Fruit fly (Drosophila melanogaster) whole organism, embryonic: ENCODE results near the gene EloB.

Experiments
- CG13424 ChIP-seq: fragments of 200-800 bp; sonication (Bioruptor generic); optimal IDR thresholded peaks from 2 replicates; lab custom pipeline; 2019; ENCODE audit warnings: missing biosample characterization, mild to moderate bottlenecking, missing genetic modification characterization, moderate library complexity
- CG14860 ChIP-seq: fragments of 200-800 bp; sonication (Bioruptor generic); IDR thresholded peaks from 3 replicates; pipeline ENCODE4 v1.3.6; 2022; ENCODE audit warnings: missing biosample characterization, missing genetic modification characterization; ENCODE audit not compliant: partially characterized antibody
- CG16779 ChIP-seq: fragments of 200-800 bp; sonication (Bioruptor generic); IDR thresholded peaks from 2 replicates; pipeline ENCODE4 v1.3.6; 2022; ENCODE audit warnings: missing biosample characterization, missing genetic modification characterization
- CG17385 ChIP-seq: fragments of 200-800 bp; sonication (Bioruptor generic); optimal IDR thresholded peaks from 3 replicates; lab custom pipeline; 2018; ENCODE audit warnings: missing biosample characterization, mild to moderate bottlenecking, missing genetic modification characterization
- CG18011 ChIP-seq: fragments of 200-800 bp; sonication (Bioruptor generic); optimal IDR thresholded peaks from 2 replicates; lab custom pipeline; 2017; ENCODE audit warnings: missing biosample characterization, missing genetic modification characterization, mild to moderate bottlenecking, moderate library complexity, missing genotype
- CG2120 ChIP-seq: fragments of 200-800 bp; sonication (Bioruptor generic); optimal IDR thresholded peaks from 3 replicates; lab custom pipeline; 2016; ENCODE audit warnings: missing biosample characterization, missing genetic modification characterization
- CG30403 ChIP-seq: fragments of 200-800 bp; sonication (Bioruptor generic); optimal IDR thresholded peaks from 3 replicates; lab custom pipeline; 2016; ENCODE audit warnings: missing biosample characterization, missing genetic modification characterization
- CG3163 ChIP-seq: fragments of 200-800 bp; sonication (Bioruptor generic); optimal IDR thresholded peaks from 3 replicates; lab custom pipeline; 2016; ENCODE audit warnings: missing biosample characterization, missing genetic modification characterization
- CG32532 ChIP-seq: fragments of 200-800 bp; sonication (Bioruptor generic); IDR thresholded peaks from 2 replicates; pipeline ENCODE4 v1.3.6; 2022; ENCODE audit warnings: missing biosample characterization, missing genetic modification characterization
- CG34422 ChIP-seq: fragments of 200-800 bp; sonication (Bioruptor generic); IDR thresholded peaks from 3 replicates; pipeline ENCODE4 v1.3.6; 2022; ENCODE audit warnings: missing biosample characterization, missing genetic modification characterization
- CG3847 ChIP-seq: fragments of 200-800 bp; sonication (Bioruptor generic); IDR thresholded peaks from 2 replicates; pipeline ENCODE4 v1.3.6; 2022; ENCODE audit warnings: missing biosample characterization, missing genetic modification characterization
- CG6654 ChIP-seq: fragments of 200-800 bp; sonication (Bioruptor generic); optimal IDR thresholded peaks from 2 replicates; lab custom pipeline; 2017; ENCODE audit warnings: missing biosample characterization, mild to moderate bottlenecking, missing genetic modification characterization
- CG6683 ChIP-seq: fragments of 200-800 bp; sonication (Bioruptor generic); optimal IDR thresholded peaks from 2 replicates; lab custom pipeline; 2017; ENCODE audit warnings: missing biosample characterization, mild to moderate bottlenecking, missing genetic modification characterization, missing genetic modification reagents
- CG7963 ChIP-seq: fragments of 200-800 bp; sonication (Bioruptor generic); IDR thresholded peaks from 3 replicates; pipeline ENCODE4 v1.3.6; 2022; ENCODE audit warnings: missing biosample characterization, missing genetic modification characterization; ENCODE audit not compliant: partially characterized antibody
- CG8290 ChIP-seq, 3 experiments: fragments of 200-800 bp; sonication (Bioruptor generic); optimal IDR thresholded peaks; 2 replicates each; lab custom pipeline; 2016 to 2019; ENCODE audit warnings: missing biosample characterization in 3 of 3, missing genetic modification characterization in 3 of 3, mild to moderate bottlenecking in 2 of 3, moderate library complexity in 1 of 3
- CG8924 ChIP-seq: fragments of 200-800 bp; optimal IDR thresholded peaks from 3 replicates; lab custom pipeline; 2019; ENCODE audit warnings: missing biosample characterization, mild to moderate bottlenecking, missing genetic modification characterization, moderate library complexity
- CG9437 ChIP-seq: fragments of 200-800 bp; sonication (Bioruptor generic); optimal IDR thresholded peaks from 2 replicates; lab custom pipeline; 2018; ENCODE audit warnings: missing biosample characterization, mild to moderate bottlenecking, missing genetic modification characterization
- CTCF ChIP-seq: fragments of 200-800 bp; sonication (Bioruptor generic); optimal IDR thresholded peaks from 2 replicates; lab custom pipeline; 2017; ENCODE audit warnings: missing biosample characterization, mild to moderate bottlenecking, missing genetic modification characterization, moderate library complexity
- Ets97D ChIP-seq: fragments of 200-800 bp; sonication (Bioruptor generic); optimal IDR thresholded peaks from 3 replicates; lab custom pipeline; 2016; ENCODE audit warnings: missing biosample characterization, missing genetic modification characterization
- Hmr ChIP-seq: fragments of 200-800 bp; sonication (Bioruptor generic); optimal IDR thresholded peaks from 3 replicates; lab custom pipeline; 2017; ENCODE audit warnings: mild to moderate bottlenecking, missing biosample characterization, missing genetic modification reagents, missing genetic modification characterization
- Hr51 ChIP-seq, 2 experiments: fragments of 200-800 bp; sonication (Bioruptor generic); optimal IDR thresholded peaks; 2 replicates in 1 of 2; 3 replicates in 1 of 2; lab custom pipeline; 2016 to 2018; ENCODE audit warnings: missing biosample characterization in 2 of 2, missing genetic modification characterization in 2 of 2, mild to moderate bottlenecking in 1 of 2, moderate library complexity in 1 of 2
- Jarid2 ChIP-seq: fragments of 200-800 bp; sonication (Bioruptor generic); optimal IDR thresholded peaks from 3 replicates; lab custom pipeline; 2017; ENCODE audit warnings: mild to moderate bottlenecking, missing biosample characterization, missing genetic modification reagents, missing genetic modification characterization
- Myb ChIP-seq: fragments of 200-800 bp; sonication (Bioruptor generic); optimal IDR thresholded peaks from 2 replicates; lab custom pipeline; 2016; ENCODE audit warnings: missing biosample characterization, missing genetic modification characterization
- NfI ChIP-seq: fragments of 200-800 bp; sonication (Bioruptor generic); optimal IDR thresholded peaks from 3 replicates; lab custom pipeline; 2018; ENCODE audit warnings: missing biosample characterization, mild to moderate bottlenecking, missing genetic modification characterization, moderate library complexity
- Ptx1 ChIP-seq: fragments of 200-800 bp; sonication (Bioruptor generic); IDR thresholded peaks from 2 replicates; pipeline ENCODE4 v1.3.6; 2022; ENCODE audit warnings: missing biosample characterization, missing genetic modification characterization
- Six4 ChIP-seq: fragments of 200-800 bp; sonication (Bioruptor generic); optimal IDR thresholded peaks from 2 replicates; lab custom pipeline; 2016; ENCODE audit warnings: missing biosample characterization, missing genetic modification characterization
- Sry-β ChIP-seq: fragments of 200-800 bp; sonication (Bioruptor generic); optimal IDR thresholded peaks from 2 replicates; lab custom pipeline; 2018; ENCODE audit warnings: missing biosample characterization, mild to moderate bottlenecking, missing genetic modification characterization, moderate library complexity
- ase ChIP-seq: fragments of 200-800 bp; sonication (Bioruptor generic); IDR thresholded peaks from 3 replicates; pipeline ENCODE4 v1.3.6; 2022; ENCODE audit warnings: missing biosample characterization, missing genetic modification characterization
- cad ChIP-seq: fragments of >200 bp; optimal IDR thresholded peaks from 2 replicates; lab custom pipeline; 2017; ENCODE audit warnings: missing biosample characterization, missing genetic modification characterization
- chn ChIP-seq: fragments of 200-800 bp; sonication (Bioruptor generic); optimal IDR thresholded peaks from 2 replicates; lab custom pipeline; 2016; ENCODE audit warnings: missing biosample characterization, missing genetic modification characterization
- dpn ChIP-seq, 2 experiments: fragments of 200-800 bp; sonication (Bioruptor generic); optimal IDR thresholded peaks; 3 replicates each; lab custom pipeline; 2016; ENCODE audit warnings: missing biosample characterization in 2 of 2, missing genetic modification characterization in 2 of 2
- eyg ChIP-seq: fragments of 200-800 bp; sonication (Bioruptor generic); optimal IDR thresholded peaks from 3 replicates; lab custom pipeline; 2016; ENCODE audit warnings: missing biosample characterization, missing genetic modification characterization
- fd64A ChIP-seq: fragments of 200-800 bp; sonication (Bioruptor generic); optimal IDR thresholded peaks from 3 replicates; lab custom pipeline; 2018; ENCODE audit warnings: missing biosample characterization, mild to moderate bottlenecking, missing genetic modification characterization
- ken ChIP-seq: fragments of 200-800 bp; sonication (Bioruptor generic); IDR thresholded peaks from 3 replicates; pipeline ENCODE4 v1.3.6; 2022; ENCODE audit warnings: missing biosample characterization, missing genetic modification characterization
- nerfin-1 ChIP-seq: fragments of 200-800 bp; sonication (Bioruptor generic); optimal IDR thresholded peaks from 3 replicates; lab custom pipeline; 2019; ENCODE audit warnings: missing biosample characterization, mild to moderate bottlenecking, missing genetic modification characterization, moderate library complexity
- org-1 ChIP-seq: fragments of 200-800 bp; sonication (Bioruptor generic); optimal IDR thresholded peaks from 2 replicates; lab custom pipeline; 2017; ENCODE audit warnings: missing biosample characterization, missing genetic modification characterization
- pan ChIP-seq, 4 experiments: fragments of >200 bp in 3 of 4; fragments of 200-800 bp in 1 of 4; sonication (Bioruptor generic) in 1 of 4; optimal IDR thresholded peaks in 3 of 4; IDR thresholded peaks in 1 of 4; 2 replicates each; pipeline versions ENCODE4 v1.3.6 to Lab custom; 2017 to 2022; ENCODE audit warnings: missing biosample characterization in 2 of 4, missing genetic modification characterization in 2 of 4, mixed read lengths in 1 of 4
- pita ChIP-seq: fragments of 200-800 bp; sonication (Bioruptor generic); optimal IDR thresholded peaks from 2 replicates; lab custom pipeline; 2017; ENCODE audit warnings: missing biosample characterization, mild to moderate bottlenecking, missing genetic modification characterization
- rib ChIP-seq: fragments of 200-800 bp; sonication (Bioruptor generic); IDR thresholded peaks from 2 replicates; pipeline ENCODE4 v1.3.6; 2022; ENCODE audit warnings: missing biosample characterization, missing genetic modification characterization
- sens ChIP-seq: fragments of 200-800 bp; sonication (Bioruptor generic); peaks from one replicate; lab custom pipeline; 2016; ENCODE audit warnings: missing biosample characterization, missing genetic modification characterization
- sim ChIP-seq: fragments of 200-800 bp; sonication (Bioruptor generic); IDR thresholded peaks from 2 replicates; pipeline ENCODE4 v1.3.6; 2022; ENCODE audit warnings: missing biosample characterization, missing genetic modification characterization
- sob ChIP-seq: fragments of 200-800 bp; sonication (Bioruptor generic); IDR thresholded peaks from 2 replicates; pipeline ENCODE4 v1.3.6; 2022; ENCODE audit warnings: missing biosample characterization, missing genetic modification characterization
- ssp ChIP-seq: fragments of 200-800 bp; sonication (Bioruptor generic); IDR thresholded peaks from 2 replicates; pipeline ENCODE4 v1.3.6; 2022; ENCODE audit warnings: missing biosample characterization, missing genetic modification characterization
- stwl ChIP-seq: fragments of 200-800 bp; sonication (Bioruptor generic); optimal IDR thresholded peaks from 3 replicates; lab custom pipeline; 2018; ENCODE audit warnings: missing biosample characterization, mild to moderate bottlenecking, missing genetic modification characterization, moderate library complexity
- tin ChIP-seq: fragments of 200-800 bp; sonication (Bioruptor generic); optimal IDR thresholded peaks from 3 replicates; lab custom pipeline; 2016; ENCODE audit warnings: missing biosample characterization, missing genetic modification characterization
- tna ChIP-seq: fragments of 200-800 bp; sonication (Bioruptor generic); IDR thresholded peaks from 2 replicates; pipeline ENCODE4 v1.3.6; 2022; ENCODE audit warnings: missing biosample characterization, missing genetic modification characterization; ENCODE audit not compliant: partially characterized antibody
- vvl ChIP-seq: fragments of 200-800 bp; sonication (Bioruptor generic); IDR thresholded peaks from 2 replicates; pipeline ENCODE4 v1.3.6; 2022; ENCODE audit warnings: missing biosample characterization, missing genetic modification characterization
- yki ChIP-seq: fragments of >200 bp; optimal IDR thresholded peaks from 3 replicates; lab custom pipeline; 2018

The EloB gene

dm6 chr3R:20592517-20593462 is 13.1 kb upstream of the EloB start, which contains the start of the genes Pus1 and bon (continued):
- peak; percentile 89 for TF ChIP-seq sens (GFP tag; lab: Kevin White, UChicago)
- no peak for TF ChIP-seq CG18011 (GFP tag; lab: Kevin White, UChicago)
- TF ChIP-seq CG3163 (GFP tag; lab: Kevin White, UChicago): no peak
- peak; percentile 49 for TF ChIP-seq Jarid2
- TF ChIP-seq eyg: no peak
- TF ChIP-seq Sry-β (GFP tag; lab: Kevin White, UChicago): no peak
- no peak for TF ChIP-seq pan (optimal IDR thresholded peaks at IDR 0.05; lab: Kevin White, UChicago)
- peak in 1 of 2 experiments; percentile 5 for TF ChIP-seq pan (GFP tag; optimal IDR thresholded peaks at IDR 0.05 in 1 of 2, IDR thresholded peaks at IDR 0.05 in 1 of 2)
- peak; percentile 72; the same call in 2 of the 3 replicates for TF ChIP-seq CG34422 (GFP tag; lab: Robert Waterston, UW)
- TF ChIP-seq pita: no peak
- TF ChIP-seq stwl (tag; lab: Kevin White, UChicago): peak; percentile 79
- TF ChIP-seq ase (GFP tag; lab: Robert Waterston, UW): no peak
- peak; percentile 12 for TF ChIP-seq NfI
- TF ChIP-seq tna (GFP tag; lab: Robert Waterston, UW): peak; percentile 46; the same call in 1 of the 2 replicates
- TF ChIP-seq sim (GFP tag; lab: Robert Waterston, UW): no peak
- no peak for TF ChIP-seq CTCF (GFP tag; lab: Kevin White, UChicago)
- peak; percentile 5 for TF ChIP-seq chn (GFP tag; lab: Kevin White, UChicago)
- TF ChIP-seq ken (GFP tag; lab: Robert Waterston, UW): peak; percentile 34; the same call in 1 of the 3 replicates
- TF ChIP-seq CG9437 (GFP tag; lab: Kevin White, UChicago): peak; percentile 100
- peak; percentile 65 for TF ChIP-seq Myb (GFP tag; lab: Kevin White, UChicago)
- TF ChIP-seq Hmr (GFP tag; lab: Kevin White, UChicago): peak; percentile 15
- no peak for TF ChIP-seq Ptx1
- 0 out of 3 replicates have a peak, but pooled peaks have one; percentile 7 for TF ChIP-seq CG14860 (GFP tag; lab: Robert Waterston, UW)
- peak; percentile 36 for TF ChIP-seq CG8924 (tag; lab: Kevin White, UChicago)
- TF ChIP-seq org-1 (GFP tag; lab: Kevin White, UChicago): no peak
- peak; percentile 5 to 34 for TF ChIP-seq dpn (GFP tag; optimal IDR thresholded peaks at IDR 0.05; lab: Kevin White, UChicago)
- TF ChIP-seq CG32532: peak; percentile 37; the same call in 1 of the 2 replicates
- TF ChIP-seq fd64A (GFP tag; lab: Kevin White, UChicago): no peak
- TF ChIP-seq CG8290 (GFP tag; optimal IDR thresholded peaks at IDR 0.05; lab: Kevin White, UChicago): no peak
- TF ChIP-seq CG8290 (tag; optimal IDR thresholded peaks at IDR 0.05; lab: Kevin White, UChicago): peak in 1 of 2 experiments; percentile 67
- peak; percentile 22; the same call in 1 of the 2 replicates for TF ChIP-seq sob
- no peak for TF ChIP-seq Hr51 (GFP tag; optimal IDR thresholded peaks at IDR 0.05; lab: Kevin White, UChicago)
- peak; percentile 30 for TF ChIP-seq tin (GFP tag; lab: Kevin White, UChicago)
- TF ChIP-seq nerfin-1 (tag; lab: Kevin White, UChicago): peak; percentile 90
- no peak for TF ChIP-seq CG6683
- no peak for TF ChIP-seq CG13424
- peak; percentile 64 for TF ChIP-seq CG3847 (GFP tag; lab: Robert Waterston, UW)
- TF ChIP-seq rib (GFP tag; lab: Robert Waterston, UW): peak; percentile 48; the same call in 1 of the 2 replicates
- peak; percentile 1 for TF ChIP-seq Six4 (GFP tag; lab: Kevin White, UChicago)
- TF ChIP-seq CG6654 (GFP tag; lab: Kevin White, UChicago): no peak
- no peak for TF ChIP-seq yki (lab: Kevin White, UChicago)
- peak; percentile 83 for TF ChIP-seq Ets97D
- TF ChIP-seq CG17385 (GFP tag; lab: Kevin White, UChicago): peak; percentile 95
- no peak for TF ChIP-seq CG7963 (GFP tag; lab: Robert Waterston, UW)
- no peak for TF ChIP-seq cad (GFP tag; lab: Kevin White, UChicago)
- no peak for TF ChIP-seq CG16779 (GFP tag; lab: Robert Waterston, UW)
- peak; percentile 25 for TF ChIP-seq CG30403 (GFP tag; lab: Kevin White, UChicago)
- TF ChIP-seq CG2120: peak; percentile 50
- no peak for TF ChIP-seq ssp
- peak; percentile 87 for TF ChIP-seq vvl (GFP tag; lab: Robert Waterston, UW)
